Worm (Caenorhabditis elegans) whole organism, L4 larva: Measurements from ENCODE around the gene mec-7.

Experiments
- F44E2.7 ChIP-seq: fragments of 200-800 bp; sonication (Bioruptor generic); IDR thresholded peaks from 2 replicates; pipeline ENCODE4 v2.1.2; 2022; ENCODE audit warnings: missing genetic modification characterization, missing compliant biosample characterization
- Y75B8A.6 ChIP-seq: fragments of 200-800 bp; sonication (Bioruptor generic); IDR thresholded peaks from 2 replicates; pipeline ENCODE4 v1.3.6; 2022; ENCODE audit warnings: missing genetic modification reagents, missing genetic modification characterization, missing compliant biosample characterization
- ZK546.5 ChIP-seq, 2 experiments: sonication (generic microtip); optimal IDR thresholded peaks; 2 replicates each; lab custom pipeline; 2017; ENCODE audit warnings: missing biosample characterization in 2 of 2, missing genetic modification characterization in 2 of 2
- aha-1 ChIP-seq: fragments of 150-350 bp; peaks from one replicate; lab custom pipeline; 2014; ENCODE audit warnings: missing biosample characterization, missing genetic modification characterization
- aly-2 ChIP-seq: sonication (generic microtip); optimal IDR thresholded peaks from 2 replicates; lab custom pipeline; 2018; ENCODE audit warnings: missing biosample characterization, missing genetic modification characterization
- ama-1 ChIP-seq: fragments of 150-350 bp; optimal IDR thresholded peaks from 2 replicates; lab custom pipeline; 2014; ENCODE audit warnings: inconsistent platforms, mixed read lengths
- ceh-20 ChIP-seq: fragments of 200-800 bp; sonication (Bioruptor generic); IDR thresholded peaks from 2 replicates; pipeline ENCODE4 v1.3.6; 2022; ENCODE audit warnings: missing genetic modification reagents, missing genetic modification characterization, missing compliant biosample characterization
- ceh-32 ChIP-seq: sonication (generic microtip); optimal IDR thresholded peaks from 2 replicates; lab custom pipeline; 2016; ENCODE audit warnings: mild to moderate bottlenecking, missing genetic modification characterization, missing compliant biosample characterization; ENCODE audit not compliant: poor library complexity
- daf-16 ChIP-seq, 3 experiments: sonication (generic microtip); optimal IDR thresholded peaks; 2 replicates each; lab custom pipeline; 2016 to 2017; ENCODE audit warnings: missing genetic modification characterization in 3 of 3, missing genetic modification reagents in 3 of 3, mild to moderate bottlenecking in 2 of 3, missing compliant biosample characterization in 2 of 3, missing biosample characterization in 1 of 3, moderate library complexity in 1 of 3
- dmd-6 ChIP-seq: fragments of 200-800 bp; sonication (Bioruptor generic); IDR thresholded peaks from 2 replicates; pipeline ENCODE4 v1.3.6; 2022; ENCODE audit warnings: missing genetic modification reagents, missing genetic modification characterization, missing compliant biosample characterization
- dmd-8 ChIP-seq: fragments of 200-800 bp; sonication (Bioruptor generic); IDR thresholded peaks from 2 replicates; pipeline ENCODE4 v1.3.6; 2022; ENCODE audit warnings: missing genetic modification characterization, missing compliant biosample characterization
- dmd-9 ChIP-seq: fragments of 200-800 bp; sonication (Bioruptor generic); IDR thresholded peaks from 2 replicates; pipeline ENCODE4 v1.3.6; 2022; ENCODE audit warnings: missing genetic modification reagents, missing genetic modification characterization, missing compliant biosample characterization
- dpl-1 ChIP-seq: fragments of 150-350 bp; optimal IDR thresholded peaks from 2 replicates; lab custom pipeline; 2014; ENCODE audit warnings: missing biosample characterization, missing genetic modification reagents, missing genetic modification characterization
- gei-8 ChIP-seq: fragments of 200-800 bp; sonication (Bioruptor generic); optimal IDR thresholded peaks from 2 replicates; lab custom pipeline; 2018; ENCODE audit warnings: mild to moderate bottlenecking, missing genetic modification characterization, missing compliant biosample characterization
- hlh-30 ChIP-seq: sonication (generic microtip); optimal IDR thresholded peaks from 2 replicates; lab custom pipeline; 2017; ENCODE audit warnings: antibody characterized with exemption, mild to moderate bottlenecking, missing genetic modification characterization, missing compliant biosample characterization; ENCODE audit not compliant: insufficient read depth
- lin-15B ChIP-seq: fragments of 150-350 bp; sonication (generic microtip); optimal IDR thresholded peaks from 3 replicates; lab custom pipeline; 2014; ENCODE audit warnings: missing biosample characterization, missing genetic modification characterization
- lin-29 ChIP-seq: fragments of 200-800 bp; sonication (Bioruptor generic); IDR thresholded peaks from 2 replicates; pipeline ENCODE4 v1.3.6; 2022; ENCODE audit warnings: missing genetic modification reagents, missing genetic modification characterization, missing compliant biosample characterization
- lin-38 ChIP-seq: fragments of 200-800 bp; sonication (Bioruptor generic); IDR thresholded peaks from 2 replicates; pipeline ENCODE4 v1.3.6; 2022; ENCODE audit warnings: missing genetic modification reagents, missing genetic modification characterization, missing compliant biosample characterization
- lin-39 ChIP-seq: fragments of 150-350 bp; optimal IDR thresholded peaks from 2 replicates; lab custom pipeline; 2014; ENCODE audit warnings: missing biosample characterization, missing genetic modification reagents, missing genetic modification characterization
- lir-3 ChIP-seq: sonication (generic microtip); optimal IDR thresholded peaks from 2 replicates; lab custom pipeline; 2016; ENCODE audit warnings: mild to moderate bottlenecking, missing genetic modification characterization, missing compliant biosample characterization
- lsy-2 ChIP-seq, 2 experiments: fragments of 150-350 bp in 1 of 2; sonication (generic microtip) in 1 of 2; optimal IDR thresholded peaks; 2 replicates each; lab custom pipeline; 2014 to 2017; ENCODE audit warnings: missing biosample characterization in 2 of 2, missing genetic modification characterization in 2 of 2
- madf-9 ChIP-seq: fragments of 200-800 bp; sonication (Bioruptor generic); conservative IDR thresholded peaks from 2 replicates; pipeline ENCODE4 v1.3.6; 2022; ENCODE audit warnings: missing genetic modification reagents, missing genetic modification characterization, missing compliant biosample characterization
- mdt-29 ChIP-seq: fragments of 200-800 bp; sonication (Bioruptor generic); IDR thresholded peaks from 2 replicates; pipeline ENCODE4 v1.3.6; 2022; ENCODE audit warnings: missing genetic modification reagents, missing genetic modification characterization, missing compliant biosample characterization
- nhr-10 ChIP-seq: fragments of 150-350 bp; optimal IDR thresholded peaks from 2 replicates; lab custom pipeline; 2014; ENCODE audit warnings: missing biosample characterization, missing genetic modification characterization
- nhr-102 ChIP-seq: sonication (generic microtip); optimal IDR thresholded peaks from 2 replicates; lab custom pipeline; 2016; ENCODE audit warnings: mild to moderate bottlenecking, missing genetic modification characterization, moderate library complexity, missing compliant biosample characterization
- nhr-28 ChIP-seq: fragments of 150-350 bp; optimal IDR thresholded peaks from 2 replicates; lab custom pipeline; 2014; ENCODE audit warnings: missing biosample characterization, missing genetic modification characterization
- nhr-48 ChIP-seq: sonication (generic microtip); optimal IDR thresholded peaks from 2 replicates; lab custom pipeline; 2016; ENCODE audit warnings: mild to moderate bottlenecking, missing genetic modification characterization, missing compliant biosample characterization
- php-3 ChIP-seq: fragments of 200-800 bp; sonication (Bioruptor generic); IDR thresholded peaks from 2 replicates; pipeline ENCODE4 v1.3.6; 2022; ENCODE audit warnings: missing genetic modification reagents, missing genetic modification characterization, missing compliant biosample characterization
- pqm-1 ChIP-seq: sonication (generic microtip); optimal IDR thresholded peaks from 2 replicates; lab custom pipeline; 2017; ENCODE audit warnings: missing biosample characterization, missing genetic modification characterization
- sdz-12 ChIP-seq: fragments of 200-800 bp; sonication (Bioruptor generic); optimal IDR thresholded peaks from 2 replicates; lab custom pipeline; 2018; ENCODE audit warnings: mild to moderate bottlenecking, missing genetic modification characterization, missing compliant biosample characterization
- spr-1 ChIP-seq: sonication (generic microtip); optimal IDR thresholded peaks from 2 replicates; lab custom pipeline; 2016; ENCODE audit warnings: mild to moderate bottlenecking, missing genetic modification characterization, missing compliant biosample characterization
- tra-1 ChIP-seq: fragments of 200-800 bp; sonication (Bioruptor generic); IDR thresholded peaks from 2 replicates; pipeline ENCODE4 v1.3.6; 2022; ENCODE audit warnings: missing genetic modification reagents, missing genetic modification characterization, missing compliant biosample characterization
- unc-62 ChIP-seq, 3 experiments: fragments of 150-350 bp in 1 of 3; sonication (generic microtip); optimal IDR thresholded peaks in 2 of 3; peaks in 1 of 3; 1 replicate in 1 of 3; 2 replicates in 2 of 3; lab custom pipeline; 2014 to 2017; ENCODE audit warnings: missing biosample characterization in 3 of 3, missing genetic modification characterization in 3 of 3, missing genetic modification reagents in 3 of 3, missing genotype in 1 of 3
- vab-7 ChIP-seq: fragments of 200-800 bp; sonication (Bioruptor generic); IDR thresholded peaks from 2 replicates; pipeline ENCODE4 v1.3.6; 2022; ENCODE audit warnings: missing genetic modification reagents, missing genetic modification characterization, missing compliant biosample characterization
- zfp-2 ChIP-seq: sonication (generic microtip); optimal IDR thresholded peaks from 2 replicates; lab custom pipeline; 2016; ENCODE audit warnings: mild to moderate bottlenecking, missing genetic modification characterization, missing compliant biosample characterization
- zfp-3 ChIP-seq: fragments of 200-800 bp; sonication (Bioruptor generic); conservative IDR thresholded peaks from 2 replicates; pipeline ENCODE4 v1.3.6; 2022; ENCODE audit warnings: missing genetic modification reagents, missing genetic modification characterization, missing compliant biosample characterization
- ztf-11 ChIP-seq: fragments of 150-350 bp; optimal IDR thresholded peaks from 2 replicates; lab custom pipeline; 2014; ENCODE audit warnings: missing biosample characterization, missing genetic modification characterization

mec-7 gene

ce11 chrX:7750084-7750483, 26.4 kb downstream of the mec-7 start:
- TF ChIP-seq php-3 (GFP tag; lab: Robert Waterston, UW) = no peak
- no peak for TF ChIP-seq mdt-29 (GFP tag; lab: Robert Waterston, UW)
- peak in 1 of 2 experiments; percentile 24 for TF ChIP-seq unc-62 (GFP tag; optimal IDR thresholded peaks at IDR 0.05 in 1 of 2; lab: Kevin White, UChicago)
- TF ChIP-seq unc-62 (tag; optimal IDR thresholded peaks at IDR 0.05; lab: Kevin White, UChicago) = no peak

- TF ChIP-seq nhr-28 (tag; lab: Kevin White, UChicago) = no peak
- peak in 1 of 2 experiments; percentile 4 for TF ChIP-seq unc-62 (GFP tag; optimal IDR thresholded peaks at IDR 0.05 in 1 of 2; lab: Kevin White, UChicago)
- TF ChIP-seq unc-62 (tag; optimal IDR thresholded peaks at IDR 0.05; lab: Kevin White, UChicago) = no peak
Observed at ce11 chrX:7745386-7745785, 31.1 kb downstream of the mec-7 start.

- TF ChIP-seq gei-8 (GFP tag; lab: Kevin White, UChicago) = no peak
- no peak for TF ChIP-seq nhr-102
- TF ChIP-seq lir-3 (tag; lab: Kevin White, UChicago) = no peak
Observed at ce11 chrX:7743939-7744338, 32.5 kb downstream of the mec-7 start, which contains the start of gene ref-2. Gene ref-2, plus strand, starts transcription at chrX:7744239.

- TF ChIP-seq ceh-20 (GFP tag; lab: Robert Waterston, UW) (no peak), lin-39 (tag; lab: Kevin White, UChicago) (no peak), ztf-11 (no peak), F44E2.7 (GFP tag; lab: Robert Waterston, UW) (no peak), ZK546.5 (tag; optimal IDR thresholded peaks at IDR 0.05; lab: Kevin White, UChicago) (no peak), lin-15B (tag; lab: Kevin White, UChicago) (no peak), spr-1 (tag; lab: Kevin White, UChicago) (no peak), ceh-32 (tag; lab: Kevin White, UChicago) (no peak), Y75B8A.6 (GFP tag; lab: Robert Waterston, UW) (no peak), sdz-12 (no peak), pqm-1 (tag; lab: Kevin White, UChicago) (no peak)
Observed at ce11 chrX:7739353-7739752, 37.1 kb downstream of the mec-7 start, which contains the start of gene K09F5.1. Gene K09F5.1, plus strand, starts transcription at chrX:7739653.

- TF ChIP-seq madf-9 (GFP tag; lab: Robert Waterston, UW) (no peak), vab-7 (GFP tag; lab: Robert Waterston, UW) (no peak), unc-62 (GFP tag; optimal IDR thresholded peaks at IDR 0.05 in 1 of 2; lab: Kevin White, UChicago) (peak in 1 of 2 experiments; percentile 17), unc-62 (tag; optimal IDR thresholded peaks at IDR 0.05; lab: Kevin White, UChicago) (no peak), dmd-6 (GFP tag; lab: Robert Waterston, UW) (no peak)
Observed at ce11 chrX:7736171-7736570, 40.3 kb downstream of the mec-7 start, which contains the start of gene set-12. Gene set-12, minus strand, starts transcription at chrX:7736271.

ce11 chrX:7733571-7733970, 42.9 kb downstream of the mec-7 start:
- 0 out of 2 replicates have a peak, but pooled peaks have one; percentile 51 for TF ChIP-seq zfp-3 (GFP tag; lab: Robert Waterston, UW)
- no peak for TF ChIP-seq daf-16 (GFP tag; optimal IDR thresholded peaks at IDR 0.05; lab: Kevin White, UChicago)
- no peak for TF ChIP-seq daf-16 (tag; optimal IDR thresholded peaks at IDR 0.05; lab: Kevin White, UChicago)
- TF ChIP-seq, all 104 proteins: peak for 1

- peak; percentile 1 for TF ChIP-seq nhr-48
- no peak for TF ChIP-seq aha-1 (tag; lab: Kevin White, UChicago)
- TF ChIP-seq hlh-30 (tag; lab: Kevin White, UChicago) = no peak
- no peak for TF ChIP-seq ama-1 (lab: Kevin White, UChicago)
- TF ChIP-seq unc-62 (GFP tag; optimal IDR thresholded peaks at IDR 0.05 in 1 of 2; lab: Kevin White, UChicago) = no peak
- no peak for TF ChIP-seq unc-62 (tag; optimal IDR thresholded peaks at IDR 0.05; lab: Kevin White, UChicago)
- no peak for TF ChIP-seq dmd-8 (GFP tag; lab: Robert Waterston, UW)
- TF ChIP-seq dmd-9 (GFP tag; lab: Robert Waterston, UW) = no peak
- no peak for TF ChIP-seq zfp-2 (tag; lab: Kevin White, UChicago)
- TF ChIP-seq zfp-3 (GFP tag; lab: Robert Waterston, UW) = no peak
- TF ChIP-seq dmd-6 (GFP tag; lab: Robert Waterston, UW) = peak; percentile 85
- TF ChIP-seq nhr-102 = no peak
- no peak for TF ChIP-seq nhr-10
- no peak for TF ChIP-seq mdt-29 (GFP tag; lab: Robert Waterston, UW)
- peak; percentile 67; the same call in 1 of the 2 replicates for TF ChIP-seq tra-1 (GFP tag; lab: Robert Waterston, UW)
- no peak for TF ChIP-seq lsy-2 (tag; optimal IDR thresholded peaks at IDR 0.05; lab: Kevin White, UChicago)
- no peak for TF ChIP-seq php-3 (GFP tag; lab: Robert Waterston, UW)
- TF ChIP-seq dpl-1 (GFP tag; lab: Kevin White, UChicago) = no peak
- no peak for TF ChIP-seq lin-38 (GFP tag; lab: Robert Waterston, UW)
- no peak for TF ChIP-seq aly-2 (tag; lab: Kevin White, UChicago)
- no peak for TF ChIP-seq lin-29 (GFP tag; lab: Robert Waterston, UW)
Observed at ce11 chrX:7727601-7728000, 48.9 kb downstream of the mec-7 start, which contains the start of gene vit-1. Gene vit-1, plus strand, starts transcription at chrX:7727889.
